Worm (Caenorhabditis elegans): ENCODE results near the gene egl-27.

DNA sequence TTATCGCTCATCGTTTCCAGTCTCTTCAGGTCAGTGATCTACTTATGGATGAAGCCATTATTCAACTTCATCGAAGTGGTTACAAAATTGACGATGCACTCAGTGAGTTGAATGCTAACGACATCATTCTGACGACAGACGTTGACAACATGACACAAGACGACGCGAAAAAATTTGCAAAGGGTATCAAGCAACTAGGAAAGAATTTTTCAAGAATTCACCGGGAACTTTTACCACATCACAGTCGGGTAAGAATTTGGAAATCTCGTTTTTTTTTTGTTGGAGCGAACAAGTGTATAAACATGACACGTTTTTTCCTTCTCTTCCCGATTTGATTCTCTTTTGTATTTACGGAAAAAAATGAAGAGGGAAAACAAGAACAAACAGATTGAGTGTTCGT is 5.9 kb downstream of the egl-27 start:
- TF ChIP-seq mdl-1 (tag; optimal IDR thresholded peaks at IDR 0.05) (no peak), php-3 (GFP tag; IDR thresholded peaks at IDR 0.05) (no peak), gei-8 (GFP tag; optimal IDR thresholded peaks at IDR 0.05) (no peak), egl-27 (tag; optimal IDR thresholded peaks at IDR 0.05) (no peak), pqm-1 (tag; optimal IDR thresholded peaks at IDR 0.05) (no peak), nhr-111 (GFP tag; optimal IDR thresholded peaks at IDR 0.05) (no peak), jun-1 (tag; optimal IDR thresholded peaks at IDR 0.05) (no peak), unc-39 (tag; optimal IDR thresholded peaks at IDR 0.05) (no peak)

All from whole organism, L4 larva.